Worm (Caenorhabditis elegans) whole organism, young adult: ENCODE data around the gene clec-223.
A peak's percentile ranks its signal among the peaks of the same experiment; 100 is the strongest.

Experiments used
- B0261.1 ChIP-seq: sonication (generic microtip); optimal IDR thresholded peaks from 2 replicates; lab custom pipeline; 2016; ENCODE audit warnings: mild to moderate bottlenecking, missing genetic modification characterization, moderate library complexity, missing compliant biosample characterization
- C06A6.2 ChIP-seq: fragments of 200-800 bp; sonication (Bioruptor generic); conservative IDR thresholded peaks from 2 replicates; pipeline ENCODE4 v1.3.6; 2022; ENCODE audit warnings: missing genetic modification characterization, missing compliant biosample characterization
- D2030.7 ChIP-seq: fragments of 200-800 bp; sonication (Bioruptor generic); IDR thresholded peaks from 2 replicates; pipeline ENCODE4 v1.3.6; 2022; ENCODE audit warnings: missing genetic modification reagents, missing genetic modification characterization, missing compliant biosample characterization
- F37B4.10 ChIP-seq: fragments of 200-800 bp; sonication (Bioruptor generic); IDR thresholded peaks from 2 replicates; pipeline ENCODE4 v1.3.6; 2022; ENCODE audit warnings: missing genetic modification characterization, missing compliant biosample characterization
- F49E8.2 ChIP-seq: sonication (generic microtip); optimal IDR thresholded peaks from 3 replicates; lab custom pipeline; 2017; ENCODE audit warnings: missing genetic modification characterization, mild to moderate bottlenecking, missing compliant biosample characterization, antibody characterized with exemption, moderate library complexity; ENCODE audit not compliant: insufficient read depth
- F52B5.7 ChIP-seq: sonication (generic microtip); optimal IDR thresholded peaks from 2 replicates; lab custom pipeline; 2016; ENCODE audit warnings: mild to moderate bottlenecking, missing genetic modification characterization, missing compliant biosample characterization
- K12H6.12 ChIP-seq: fragments of 200-800 bp; sonication (Bioruptor generic); optimal IDR thresholded peaks from 2 replicates; lab custom pipeline; 2018; ENCODE audit warnings: mild to moderate bottlenecking, missing genetic modification characterization, missing compliant biosample characterization
- T07F8.4 ChIP-seq: sonication (generic microtip); optimal IDR thresholded peaks from 2 replicates; lab custom pipeline; 2016; ENCODE audit warnings: mild to moderate bottlenecking, missing genetic modification characterization, moderate library complexity, missing compliant biosample characterization
- T26A5.8 ChIP-seq: sonication (generic microtip); optimal IDR thresholded peaks from 2 replicates; lab custom pipeline; 2016; ENCODE audit warnings: missing genetic modification characterization, missing compliant biosample characterization
- Y56A3A.18 ChIP-seq: fragments of 200-800 bp; sonication (Bioruptor generic); IDR thresholded peaks from 2 replicates; pipeline ENCODE4 v1.3.6; 2022; ENCODE audit warnings: missing genetic modification reagents, missing genetic modification characterization, missing compliant biosample characterization
- Y67H2A.10 ChIP-seq: fragments of 200-800 bp; sonication (Bioruptor generic); conservative IDR thresholded peaks from 2 replicates; pipeline ENCODE4 v1.3.6; 2022; ENCODE audit warnings: missing genetic modification reagents, missing genetic modification characterization, missing compliant biosample characterization
- Y95B8A.8 ChIP-seq: fragments of 200-800 bp; sonication (Bioruptor generic); IDR thresholded peaks from 2 replicates; pipeline ENCODE4 v1.3.6; 2022; ENCODE audit warnings: missing genetic modification reagents, missing genetic modification characterization, missing compliant biosample characterization
- ZK185.1 ChIP-seq: sonication (generic microtip); optimal IDR thresholded peaks from 2 replicates; lab custom pipeline; 2016; ENCODE audit warnings: mild to moderate bottlenecking, missing genetic modification characterization, missing compliant biosample characterization; ENCODE audit not compliant: poor library complexity, severe bottlenecking
- ama-1 ChIP-seq, 3 experiments: fragments of 150-350 bp in 1 of 3; sonication (generic microtip) in 2 of 3; optimal IDR thresholded peaks; 2 replicates each; lab custom pipeline; 2014 to 2018; ENCODE audit warnings: missing biosample characterization in 2 of 3, missing genetic modification characterization in 2 of 3, missing genetic modification reagents in 2 of 3
- bed-1 ChIP-seq: fragments of 200-800 bp; sonication (Bioruptor generic); IDR thresholded peaks from 2 replicates; pipeline ENCODE4 v1.3.6; 2022; ENCODE audit warnings: missing genetic modification reagents, missing genetic modification characterization, missing compliant biosample characterization
- cebp-2 ChIP-seq: fragments of 200-800 bp; sonication (Bioruptor generic); IDR thresholded peaks from 2 replicates; pipeline ENCODE4 v1.3.6; 2022; ENCODE audit warnings: missing genetic modification characterization, missing compliant biosample characterization
- ceh-40 ChIP-seq: fragments of 200-800 bp; sonication (Bioruptor generic); IDR thresholded peaks from 2 replicates; pipeline ENCODE4 v1.3.6; 2022; ENCODE audit warnings: missing genetic modification characterization, missing compliant biosample characterization
- ceh-58 ChIP-seq: fragments of 200-800 bp; sonication (Bioruptor generic); IDR thresholded peaks from 2 replicates; pipeline ENCODE4 v1.3.6; 2022; ENCODE audit warnings: missing genetic modification characterization, missing compliant biosample characterization
- ceh-79 ChIP-seq: sonication (generic microtip); optimal IDR thresholded peaks from 2 replicates; lab custom pipeline; 2017; ENCODE audit warnings: mild to moderate bottlenecking, missing genetic modification characterization, missing compliant biosample characterization
- die-1 ChIP-seq: sonication (generic microtip); optimal IDR thresholded peaks from 2 replicates; lab custom pipeline; 2016; ENCODE audit warnings: missing genotype, mild to moderate bottlenecking, missing genetic modification characterization, missing compliant biosample characterization
- efl-1 ChIP-seq: fragments of 150-350 bp; optimal IDR thresholded peaks from 2 replicates; lab custom pipeline; 2014; ENCODE audit warnings: missing biosample characterization, missing genetic modification reagents, missing genetic modification characterization
- egl-44 ChIP-seq: fragments of 200-800 bp; sonication (Bioruptor generic); IDR thresholded peaks from 2 replicates; pipeline ENCODE4 v1.3.6; 2022; ENCODE audit warnings: missing genetic modification reagents, missing genetic modification characterization, missing compliant biosample characterization
- fkh-3 ChIP-seq: sonication (generic microtip); optimal IDR thresholded peaks from 2 replicates; lab custom pipeline; 2016; ENCODE audit warnings: mild to moderate bottlenecking, missing genetic modification characterization, missing compliant biosample characterization
- him-1 ChIP-seq: sonication (generic microtip); optimal IDR thresholded peaks from 2 replicates; lab custom pipeline; 2016; ENCODE audit warnings: missing genotype, missing genetic modification reagents, missing genetic modification characterization, missing compliant biosample characterization
- hlh-12 ChIP-seq: sonication (generic microtip); optimal IDR thresholded peaks from 2 replicates; lab custom pipeline; 2016; ENCODE audit warnings: missing genetic modification characterization, missing compliant biosample characterization
- hmg-20 ChIP-seq: fragments of 200-800 bp; sonication (Bioruptor generic); IDR thresholded peaks from 2 replicates; pipeline ENCODE4 v1.3.6; 2022; ENCODE audit warnings: missing genetic modification reagents, missing genetic modification characterization, missing compliant biosample characterization
- lin-35 ChIP-seq, 3 experiments: fragments of 150-350 bp in 2 of 3; sonication (generic microtip) in 1 of 3; optimal IDR thresholded peaks; 2 replicates each; lab custom pipeline; 2014 to 2018; ENCODE audit warnings: missing biosample characterization in 3 of 3, missing genetic modification characterization in 3 of 3, missing genetic modification reagents in 3 of 3
- lsy-27 ChIP-seq: sonication (generic microtip); optimal IDR thresholded peaks from 2 replicates; lab custom pipeline; 2017; ENCODE audit warnings: missing genetic modification characterization, mild to moderate bottlenecking, missing compliant biosample characterization, antibody characterized with exemption, missing genotype, borderline replicate concordance; ENCODE audit not compliant: insufficient read depth
- madf-3 ChIP-seq: fragments of 200-800 bp; sonication (Bioruptor generic); IDR thresholded peaks from 2 replicates; pipeline ENCODE4 v1.3.6; 2022; ENCODE audit warnings: missing genetic modification reagents, missing genetic modification characterization, missing compliant biosample characterization
- madf-8 ChIP-seq: fragments of 200-800 bp; sonication (Bioruptor generic); conservative IDR thresholded peaks from 2 replicates; pipeline ENCODE4 v1.3.6; 2022; ENCODE audit warnings: missing genetic modification reagents, missing genetic modification characterization, missing compliant biosample characterization
- nfya-2 ChIP-seq: fragments of 200-800 bp; sonication (Bioruptor generic); IDR thresholded peaks from 2 replicates; pipeline ENCODE4 v1.3.6; 2022; ENCODE audit warnings: missing genetic modification reagents, missing genetic modification characterization, missing compliant biosample characterization
- nfyb-1 ChIP-seq: fragments of 200-800 bp; sonication (Bioruptor generic); IDR thresholded peaks from 2 replicates; pipeline ENCODE4 v1.3.6; 2022; ENCODE audit warnings: missing genetic modification reagents, missing genetic modification characterization, missing compliant biosample characterization
- nhr-120 ChIP-seq: fragments of 200-800 bp; sonication (Bioruptor generic); IDR thresholded peaks from 2 replicates; pipeline ENCODE4 v1.3.6; 2022; ENCODE audit warnings: missing genetic modification characterization, missing compliant biosample characterization
- nhr-27 ChIP-seq: fragments of 200-800 bp; sonication (Bioruptor generic); optimal IDR thresholded peaks from 2 replicates; lab custom pipeline; 2018; ENCODE audit warnings: mild to moderate bottlenecking, missing genetic modification characterization, moderate library complexity, missing compliant biosample characterization
- nhr-90 ChIP-seq: sonication (generic microtip); optimal IDR thresholded peaks from 2 replicates; lab custom pipeline; 2016; ENCODE audit warnings: missing genotype, mild to moderate bottlenecking, missing genetic modification characterization, missing compliant biosample characterization
- pbrm-1 ChIP-seq: fragments of 200-800 bp; sonication (Bioruptor generic); IDR thresholded peaks from 2 replicates; pipeline ENCODE4 v1.3.6; 2022; ENCODE audit warnings: missing genetic modification reagents, missing genetic modification characterization, missing compliant biosample characterization
- pha-4 ChIP-seq: fragments of 150-350 bp; sonication (generic microtip); optimal IDR thresholded peaks from 2 replicates; lab custom pipeline; 2014; ENCODE audit warnings: missing biosample characterization, missing genetic modification reagents, missing genetic modification characterization
- sdz-38 ChIP-seq: sonication (generic microtip); optimal IDR thresholded peaks from 2 replicates; lab custom pipeline; 2016; ENCODE audit warnings: missing genotype, missing genetic modification characterization, missing compliant biosample characterization
- snpc-1.3 ChIP-seq: sonication (generic microtip); optimal IDR thresholded peaks from 2 replicates; lab custom pipeline; 2017; ENCODE audit warnings: missing genetic modification characterization, mild to moderate bottlenecking, missing compliant biosample characterization, antibody characterized with exemption, moderate library complexity, missing genotype, missing genetic modification reagents; ENCODE audit not compliant: insufficient read depth
- snpc-3.4 ChIP-seq: sonication (generic microtip); optimal IDR thresholded peaks from 2 replicates; lab custom pipeline; 2017; ENCODE audit warnings: missing genetic modification characterization, mild to moderate bottlenecking, missing compliant biosample characterization, antibody characterized with exemption, moderate library complexity, missing genotype, missing genetic modification reagents
- unc-130 ChIP-seq: sonication (generic microtip); optimal IDR thresholded peaks from 2 replicates; lab custom pipeline; 2016; ENCODE audit warnings: missing genetic modification reagents, missing genetic modification characterization, missing compliant biosample characterization
- unc-62 ChIP-seq: fragments of 150-350 bp; optimal IDR thresholded peaks from 2 replicates; lab custom pipeline; 2014; ENCODE audit warnings: missing biosample characterization, missing genetic modification reagents, missing genetic modification characterization
- xnd-1 ChIP-seq: sonication (generic microtip); optimal IDR thresholded peaks from 2 replicates; lab custom pipeline; 2016; ENCODE audit warnings: missing genotype, missing genetic modification reagents, missing genetic modification characterization, missing compliant biosample characterization
- zim-3 ChIP-seq: sonication (generic microtip); optimal IDR thresholded peaks from 2 replicates; lab custom pipeline; 2017; ENCODE audit warnings: mild to moderate bottlenecking, missing genetic modification characterization, moderate library complexity, missing compliant biosample characterization
- ztf-25 ChIP-seq: fragments of 200-800 bp; sonication (Bioruptor generic); IDR thresholded peaks from 2 replicates; pipeline ENCODE4 v1.3.6; 2022; ENCODE audit warnings: missing genetic modification reagents, missing genetic modification characterization, missing compliant biosample characterization
- ztf-6 ChIP-seq: fragments of 200-800 bp; sonication (Bioruptor generic); IDR thresholded peaks from 2 replicates; pipeline ENCODE4 v1.3.6; 2022; ENCODE audit warnings: missing genetic modification reagents, missing genetic modification characterization, missing compliant biosample characterization

Gene clec-223

DNA sequence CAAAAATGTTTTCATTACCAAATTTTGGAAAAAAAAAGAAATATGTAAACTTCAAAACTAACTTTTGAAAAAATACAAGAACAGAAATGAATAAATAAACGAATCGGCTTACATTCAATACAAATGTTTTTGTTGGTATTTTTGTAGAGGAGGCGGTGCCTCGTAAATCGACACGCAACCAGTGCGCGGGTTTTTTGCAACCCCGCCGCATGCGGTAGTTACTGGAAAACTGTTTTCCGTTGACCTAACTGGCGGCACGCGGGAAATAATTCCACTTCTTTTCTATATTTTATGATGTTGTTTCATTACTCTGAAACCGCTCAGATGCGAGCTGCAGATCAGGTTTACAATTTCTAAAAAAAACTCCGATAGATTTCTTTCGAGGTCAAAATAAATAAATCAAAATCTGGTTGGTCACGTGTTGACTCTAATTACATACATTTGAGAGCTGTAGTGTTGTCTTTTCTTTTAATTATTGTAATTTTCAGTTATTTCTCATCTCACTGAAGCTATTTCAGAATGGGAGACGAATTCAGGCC is 33.7 kb upstream of the clec-223 start, which contains the start of the genes dvc-1 and ima-1 (continued):
- TF ChIP-seq nhr-120 (GFP tag; lab: Robert Waterston, UW) = no peak
- peak; percentile 93 for TF ChIP-seq madf-8 (GFP tag; lab: Robert Waterston, UW)
- TF ChIP-seq ztf-25 (GFP tag; lab: Robert Waterston, UW) = peak; percentile 86
- no peak for TF ChIP-seq fkh-3 (tag; lab: Kevin White, UChicago)
- TF ChIP-seq ceh-58 (GFP tag; lab: Robert Waterston, UW) = no peak
- TF ChIP-seq unc-62 (GFP tag; lab: Kevin White, UChicago) = no peak
- peak; percentile 66 for TF ChIP-seq him-1 (tag; lab: Kevin White, UChicago)
- no peak for TF ChIP-seq pha-4 (tag; lab: Kevin White, UChicago)
- no peak for TF ChIP-seq T07F8.4
- TF ChIP-seq pbrm-1 (GFP tag; lab: Robert Waterston, UW) = peak; percentile 60
- TF ChIP-seq B0261.1 (tag; lab: Kevin White, UChicago) = no peak
- peak; percentile 32 for TF ChIP-seq K12H6.12 (tag; lab: Kevin White, UChicago)
- no peak for TF ChIP-seq hmg-20 (GFP tag; lab: Robert Waterston, UW)
- TF ChIP-seq D2030.7 (GFP tag; lab: Robert Waterston, UW) = peak; percentile 91
- no peak for TF ChIP-seq Y56A3A.18 (GFP tag; lab: Robert Waterston, UW)
- TF ChIP-seq unc-130 (GFP tag; lab: Kevin White, UChicago) = peak; percentile 90
- TF ChIP-seq xnd-1 (tag; lab: Kevin White, UChicago) = peak; percentile 88
- TF ChIP-seq C06A6.2 = no peak
- TF ChIP-seq ztf-6 = no peak
- no peak for TF ChIP-seq cebp-2 (GFP tag; lab: Robert Waterston, UW)
- TF ChIP-seq Y67H2A.10 (GFP tag; lab: Robert Waterston, UW) = peak; percentile 77
- 0 out of 2 replicates have a peak, but pooled peaks have one; percentile 49 for TF ChIP-seq F37B4.10 (GFP tag; lab: Robert Waterston, UW)
- no peak for TF ChIP-seq F52B5.7 (tag; lab: Kevin White, UChicago)
- no peak for TF ChIP-seq ceh-79 (tag; lab: Kevin White, UChicago)
- TF ChIP-seq lin-35 (GFP tag; optimal IDR thresholded peaks at IDR 0.05; lab: Kevin White, UChicago) = peak; percentile 8 to 59 (median 43)
- TF ChIP-seq hlh-12 (tag; lab: Kevin White, UChicago) = no peak
- no peak for TF ChIP-seq nfya-2 (GFP tag; lab: Robert Waterston, UW)
- no peak for TF ChIP-seq ZK185.1 (tag; lab: Kevin White, UChicago)
- TF ChIP-seq madf-3 (GFP tag; lab: Robert Waterston, UW) = peak; percentile 92
- no peak for TF ChIP-seq zim-3
- peak; percentile 99 for TF ChIP-seq efl-1 (GFP tag; lab: Kevin White, UChicago)
- 0 out of 2 replicates have a peak, but pooled peaks have one; percentile 14 for TF ChIP-seq nfyb-1 (GFP tag; lab: Robert Waterston, UW)
- no peak for TF ChIP-seq T26A5.8 (tag; lab: Kevin White, UChicago)

DNA sequence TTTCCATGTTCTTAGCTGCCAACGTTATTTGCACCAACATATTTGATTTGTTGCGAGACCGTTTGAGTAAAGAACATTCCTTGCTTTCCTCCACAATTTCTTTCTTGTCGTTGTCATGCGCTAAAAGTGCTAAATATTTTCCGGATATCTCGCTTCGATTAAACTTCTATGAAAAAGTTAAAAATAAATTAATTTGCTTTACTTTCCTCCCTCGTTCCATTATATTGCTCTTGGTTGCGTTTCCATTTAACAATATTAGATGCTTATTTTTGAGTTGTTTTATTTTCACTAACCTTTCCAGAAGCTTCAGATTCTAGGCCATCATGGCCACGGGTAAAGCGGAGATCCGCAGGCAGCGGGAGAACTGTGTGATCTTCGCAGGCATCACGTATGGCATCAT is 31.4 kb upstream of the clec-223 start, which contains the start of gene pgap-1:
pgap-1 (plus strand) TSS at position 301 of the 400 bp plus-strand sequence.
- no peak for TF ChIP-seq die-1 (tag; lab: Kevin White, UChicago)

DNA sequence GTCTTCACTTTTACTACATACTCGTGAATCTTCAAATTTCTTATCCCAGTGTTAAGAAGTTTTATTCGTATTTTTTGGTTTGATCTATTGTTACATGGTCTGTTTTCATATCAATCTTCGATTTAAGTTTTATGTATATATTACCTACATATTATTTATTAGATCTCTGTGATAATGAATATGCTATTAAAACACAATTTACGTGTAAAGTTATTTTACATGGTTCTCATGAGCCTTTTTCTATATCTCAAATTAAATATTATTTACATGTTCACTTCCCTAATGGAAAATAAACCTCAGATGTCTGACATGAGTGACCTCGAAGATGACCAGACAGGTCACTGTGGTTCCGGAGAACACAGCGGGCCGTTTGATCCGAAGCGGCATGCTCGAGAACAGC is 28.4 kb upstream of the clec-223 start, which contains the start of gene mxl-1:
mxl-1 (plus strand) TSS at position 301 of the 400 bp plus-strand sequence.
- TF ChIP-seq lsy-27 (tag; lab: Kevin White, UChicago) (no peak), nhr-90 (no peak), sdz-38 (tag; lab: Kevin White, UChicago) (no peak), nhr-120 (GFP tag; lab: Robert Waterston, UW) (no peak), Y95B8A.8 (no peak), egl-44 (GFP tag; lab: Robert Waterston, UW) (no peak), snpc-1.3 (tag; lab: Kevin White, UChicago) (no peak), F49E8.2 (tag; lab: Kevin White, UChicago) (no peak), bed-1 (GFP tag; lab: Robert Waterston, UW) (no peak), nhr-27 (tag; lab: Kevin White, UChicago) (no peak), ceh-58 (GFP tag; lab: Robert Waterston, UW) (no peak), ama-1 (optimal IDR thresholded peaks at IDR 0.05; lab: Kevin White, UChicago) (no peak), ama-1 (GFP tag; optimal IDR thresholded peaks at IDR 0.05; lab: Kevin White, UChicago) (no peak), snpc-3.4 (no peak), ceh-40 (no peak), cebp-2 (GFP tag; lab: Robert Waterston, UW) (no peak)
